Fruit fly (Drosophila melanogaster): Measurements from ENCODE around the gene Ude.

The Ude gene

dm6 chr3R:24805048-24805447 is 5.6 kb upstream of the Ude start, which contains the start of gene polybromo (continued):
- TF ChIP-seq H2.0 (GFP tag; IDR thresholded peaks at IDR 0.05) (no peak), ftz-f1 (GFP tag; optimal IDR thresholded peaks at IDR 0.05) (no peak), D19B (GFP tag; optimal IDR thresholded peaks at IDR 0.05) (no peak), Aef1 (GFP tag; IDR thresholded peaks at IDR 0.05) (no peak), ara (GFP tag; IDR thresholded peaks at IDR 0.05) (no peak), NC2β (GFP tag; optimal IDR thresholded peaks at IDR 0.05) (no peak), Taf1 (GFP tag; IDR thresholded peaks at IDR 0.05) (no peak), kni (GFP tag; optimal IDR thresholded peaks at IDR 0.05) (no peak), ind (GFP tag; optimal IDR thresholded peaks at IDR 0.05) (no peak), Lpt (GFP tag; optimal IDR thresholded peaks at IDR 0.05) (no peak), CG4404 (GFP tag; IDR thresholded peaks at IDR 0.05) (no peak), amos (GFP tag; IDR thresholded peaks at IDR 0.05; ENCODE audit: partially characterized antibody) (peak; percentile 89), cato (GFP tag; optimal IDR thresholded peaks at IDR 0.05; ENCODE audit: borderline replicate concordance) (no peak), CG6175 (GFP tag; IDR thresholded peaks at IDR 0.05) (no peak), CG10366 (GFP tag; IDR thresholded peaks at IDR 0.05) (no peak), CG6683 (GFP tag; optimal IDR thresholded peaks at IDR 0.05) (no peak), CoRest (tag; optimal IDR thresholded peaks at IDR 0.05) (no peak), ERR (GFP tag; optimal IDR thresholded peaks at IDR 0.05) (no peak), h (optimal IDR thresholded peaks at IDR 0.05) (no peak), CG31388 (GFP tag; optimal IDR thresholded peaks at IDR 0.05) (no peak), CG6854 (GFP tag; optimal IDR thresholded peaks at IDR 0.05) (no peak), Kr (GFP tag; optimal IDR thresholded peaks at IDR 0.05) (no peak), CG15269 (tag; optimal IDR thresholded peaks at IDR 0.05) (no peak), psq (GFP tag; optimal IDR thresholded peaks at IDR 0.05) (no peak), jing (GFP tag; optimal IDR thresholded peaks at IDR 0.05) (no peak), CG9437 (GFP tag; optimal IDR thresholded peaks at IDR 0.05) (no peak), da (GFP tag; optimal IDR thresholded peaks at IDR 0.05) (no peak), CG14667 (GFP tag; IDR thresholded peaks at IDR 0.05) (no peak), Hmr (GFP tag; optimal IDR thresholded peaks at IDR 0.05) (no peak), luna (GFP tag; optimal IDR thresholded peaks at IDR 0.05) (no peak), dpn (GFP tag; optimal IDR thresholded peaks at IDR 0.05) (peak in 1 of 2 experiments; percentile 2), Dip2 (GFP tag; IDR thresholded peaks at IDR 0.05) (no peak), Sox100B (GFP tag; optimal IDR thresholded peaks at IDR 0.05) (no peak), gsb-n (tag; optimal IDR thresholded peaks at IDR 0.05) (no peak), CG31365 (tag; optimal IDR thresholded peaks at IDR 0.05) (no peak), CG1792 (GFP tag; optimal IDR thresholded peaks at IDR 0.05) (no peak), jumu (GFP tag; optimal IDR thresholded peaks at IDR 0.05) (peak; percentile 30), eve (GFP tag; optimal IDR thresholded peaks at IDR 0.05) (no peak), CG1024 (GFP tag; IDR thresholded peaks at IDR 0.05) (no peak), Doc3 (GFP tag; IDR thresholded peaks at IDR 0.05; ENCODE audit: partially characterized antibody) (peak; percentile 87), CG15011 (GFP tag; optimal IDR thresholded peaks at IDR 0.05) (no peak), tna (GFP tag; IDR thresholded peaks at IDR 0.05; ENCODE audit: partially characterized antibody) (peak; percentile 78), CG12391 (tag; optimal IDR thresholded peaks at IDR 0.05) (no peak), org-1 (GFP tag; optimal IDR thresholded peaks at IDR 0.05) (no peak), CG8944 (GFP tag; optimal IDR thresholded peaks at IDR 0.05) (no peak), CG33213 (GFP tag; optimal IDR thresholded peaks at IDR 0.05) (peak; percentile 25), Spps (tag; optimal IDR thresholded peaks at IDR 0.05) (no peak), row (GFP tag; IDR thresholded peaks at IDR 0.05) (peak; percentile 42; the same call in 2 of the 3 replicates), exex (tag; optimal IDR thresholded peaks at IDR 0.05) (no peak), CG1233 (GFP tag; optimal IDR thresholded peaks at IDR 0.05) (no peak), CG11093 (GFP tag; IDR thresholded peaks at IDR 0.05) (no peak), Doc2 (GFP tag; IDR thresholded peaks at IDR 0.05) (no peak), run (tag; optimal IDR thresholded peaks at IDR 0.05) (no peak)

All from whole organism, embryonic.